Worm (Caenorhabditis elegans) whole organism, L1 larva: ENCODE data around the gene faah-2.
A peak's percentile ranks its signal among the peaks of the same experiment; 100 is the strongest.

ENCODE experiments used
- C04F5.9 ChIP-seq: sonication (generic microtip); optimal IDR thresholded peaks from 2 replicates; lab custom pipeline; 2016; ENCODE audit warnings: missing genetic modification characterization, missing compliant biosample characterization
- C16A3.4 ChIP-seq: fragments of 150-350 bp; optimal IDR thresholded peaks from 2 replicates; lab custom pipeline; 2014; ENCODE audit warnings: missing biosample characterization, missing genetic modification characterization
- C34B4.2 ChIP-seq: sonication (generic microtip); optimal IDR thresholded peaks from 2 replicates; lab custom pipeline; 2017; ENCODE audit warnings: mild to moderate bottlenecking, missing genetic modification characterization, missing compliant biosample characterization
- F16B12.6 ChIP-seq: fragments of 150-350 bp; optimal IDR thresholded peaks from 2 replicates; lab custom pipeline; 2014; ENCODE audit warnings: missing biosample characterization, missing genetic modification characterization
- alr-1 ChIP-seq: fragments of 200-800 bp; sonication (Bioruptor generic); optimal IDR thresholded peaks from 2 replicates; lab custom pipeline; 2018; ENCODE audit warnings: borderline replicate concordance, mild to moderate bottlenecking, missing genetic modification characterization, missing compliant biosample characterization
- blmp-1 ChIP-seq: fragments of 150-350 bp; optimal IDR thresholded peaks from 2 replicates; lab custom pipeline; 2014; ENCODE audit warnings: missing biosample characterization, missing genetic modification characterization
- ceh-63 ChIP-seq: fragments of 200-800 bp; sonication (Bioruptor generic); optimal IDR thresholded peaks from 2 replicates; lab custom pipeline; 2018; ENCODE audit warnings: mild to moderate bottlenecking, missing genetic modification characterization, missing compliant biosample characterization
- ceh-8 ChIP-seq: fragments of 200-800 bp; sonication (Bioruptor generic); optimal IDR thresholded peaks from 2 replicates; lab custom pipeline; 2018; ENCODE audit warnings: mild to moderate bottlenecking, missing genetic modification characterization, moderate library complexity, missing compliant biosample characterization
- ces-1 ChIP-seq: fragments of 150-350 bp; optimal IDR thresholded peaks from 2 replicates; lab custom pipeline; 2014; ENCODE audit warnings: missing biosample characterization, missing genetic modification reagents, missing genetic modification characterization
- dpl-1 ChIP-seq, 3 experiments: fragments of 150-350 bp in 2 of 3; sonication (generic microtip) in 1 of 3; optimal IDR thresholded peaks; 2 replicates each; lab custom pipeline; 2014 to 2017; ENCODE audit warnings: missing biosample characterization in 3 of 3, missing genetic modification characterization in 3 of 3, missing genetic modification reagents in 3 of 3
- dsc-1 ChIP-seq: sonication (generic microtip); optimal IDR thresholded peaks from 2 replicates; lab custom pipeline; 2016; ENCODE audit warnings: mild to moderate bottlenecking, missing genetic modification characterization, missing compliant biosample characterization
- efl-1 ChIP-seq, 4 experiments: fragments of 150-350 bp; optimal IDR thresholded peaks in 3 of 4; peaks in 1 of 4; 1 replicate in 1 of 4; 2 replicates in 3 of 4; lab custom pipeline; 2014; ENCODE audit warnings: missing biosample characterization in 2 of 4, missing genetic modification characterization in 2 of 4, missing genetic modification reagents in 2 of 4
- efl-3 ChIP-seq: fragments of 200-800 bp; sonication (Bioruptor generic); optimal IDR thresholded peaks from 2 replicates; lab custom pipeline; 2018; ENCODE audit warnings: mild to moderate bottlenecking, missing genetic modification characterization, missing compliant biosample characterization
- elt-2 ChIP-seq: sonication (generic microtip); optimal IDR thresholded peaks from 2 replicates; lab custom pipeline; 2016; ENCODE audit warnings: missing genetic modification characterization, mild to moderate bottlenecking, inconsistent platforms, missing compliant biosample characterization, missing genetic modification reagents
- elt-3 ChIP-seq, 6 experiments: fragments of 150-350 bp in 1 of 6; sonication (generic microtip); optimal IDR thresholded peaks; 2 replicates each; lab custom pipeline; 2017 to 2018; ENCODE audit warnings: missing biosample characterization in 6 of 6, missing genetic modification characterization in 6 of 6, inconsistent platforms in 1 of 6
- ets-5 ChIP-seq: fragments of 200-800 bp; sonication (Bioruptor generic); IDR thresholded peaks from 2 replicates; pipeline ENCODE4 v1.3.6; 2022; ENCODE audit warnings: missing genetic modification characterization, missing compliant biosample characterization
- fkh-10 ChIP-seq: sonication (generic microtip); optimal IDR thresholded peaks from 2 replicates; lab custom pipeline; 2017; ENCODE audit warnings: missing biosample characterization, missing genetic modification reagents, missing genetic modification characterization
- fkh-4 ChIP-seq: sonication (generic microtip); optimal IDR thresholded peaks from 2 replicates; lab custom pipeline; 2016; ENCODE audit warnings: missing compliant biosample characterization, missing genetic modification characterization, borderline replicate concordance
- fos-1 ChIP-seq: fragments of 150-350 bp; optimal IDR thresholded peaks from 2 replicates; lab custom pipeline; 2014; ENCODE audit warnings: missing biosample characterization, missing genetic modification characterization
- irx-1 ChIP-seq: sonication (generic microtip); optimal IDR thresholded peaks from 2 replicates; lab custom pipeline; 2016; ENCODE audit warnings: missing genetic modification characterization, missing compliant biosample characterization
- lin-13 ChIP-seq: fragments of 150-350 bp; optimal IDR thresholded peaks from 2 replicates; lab custom pipeline; 2014; ENCODE audit warnings: missing biosample characterization, missing genetic modification reagents, missing genetic modification characterization
- lin-35 ChIP-seq, 2 experiments: fragments of 150-350 bp; optimal IDR thresholded peaks; 2 replicates each; lab custom pipeline; 2014; ENCODE audit warnings: missing biosample characterization in 2 of 2, missing genetic modification characterization in 2 of 2, missing genetic modification reagents in 2 of 2
- lin-39 ChIP-seq: fragments of 150-350 bp; optimal IDR thresholded peaks from 2 replicates; lab custom pipeline; 2014; ENCODE audit warnings: missing biosample characterization, missing genetic modification reagents, missing genetic modification characterization
- mdl-1 ChIP-seq, 2 experiments: fragments of 150-350 bp; optimal IDR thresholded peaks; 2 replicates each; lab custom pipeline; 2014 to 2017; ENCODE audit warnings: missing biosample characterization in 2 of 2, missing genetic modification characterization in 2 of 2, inconsistent platforms in 1 of 2
- mef-2 ChIP-seq: fragments of 150-350 bp; optimal IDR thresholded peaks from 2 replicates; lab custom pipeline; 2014; ENCODE audit warnings: missing biosample characterization, missing genetic modification characterization
- nhr-11 ChIP-seq: fragments of 150-350 bp; optimal IDR thresholded peaks from 2 replicates; lab custom pipeline; 2014; ENCODE audit warnings: missing biosample characterization, missing genetic modification characterization
- nhr-12 ChIP-seq: sonication (generic microtip); optimal IDR thresholded peaks from 2 replicates; lab custom pipeline; 2017; ENCODE audit warnings: missing biosample characterization, missing genetic modification characterization
- nhr-237 ChIP-seq: fragments of 150-350 bp; optimal IDR thresholded peaks from 2 replicates; lab custom pipeline; 2014; ENCODE audit warnings: missing biosample characterization, missing genetic modification characterization
- nhr-77 ChIP-seq: fragments of 150-350 bp; optimal IDR thresholded peaks from 2 replicates; lab custom pipeline; 2014; ENCODE audit warnings: missing biosample characterization, missing genetic modification characterization
- nhr-90 ChIP-seq: sonication (generic microtip); optimal IDR thresholded peaks from 2 replicates; lab custom pipeline; 2016; ENCODE audit warnings: mild to moderate bottlenecking, missing genetic modification characterization, missing compliant biosample characterization; ENCODE audit not compliant: poor library complexity
- pag-3 ChIP-seq: sonication (generic microtip); optimal IDR thresholded peaks from 2 replicates; lab custom pipeline; 2017; ENCODE audit warnings: missing genetic modification characterization, mild to moderate bottlenecking, missing compliant biosample characterization, antibody characterized with exemption, borderline replicate concordance; ENCODE audit not compliant: insufficient read depth
- rnt-1 ChIP-seq: sonication (generic microtip); optimal IDR thresholded peaks from 2 replicates; lab custom pipeline; 2016; ENCODE audit warnings: mild to moderate bottlenecking, missing genetic modification characterization, moderate library complexity, missing compliant biosample characterization
- snu-23 ChIP-seq: sonication (generic microtip); optimal IDR thresholded peaks from 2 replicates; lab custom pipeline; 2016; ENCODE audit warnings: missing genetic modification characterization, missing compliant biosample characterization
- sox-4 ChIP-seq: sonication (generic microtip); optimal IDR thresholded peaks from 2 replicates; lab custom pipeline; 2016; ENCODE audit warnings: missing genetic modification characterization, missing compliant biosample characterization
- sptf-1 ChIP-seq: fragments of 150-350 bp; optimal IDR thresholded peaks from 2 replicates; lab custom pipeline; 2014; ENCODE audit warnings: missing biosample characterization, missing genetic modification characterization
- sup-37 ChIP-seq: fragments of 200-800 bp; sonication (Bioruptor generic); optimal IDR thresholded peaks from 2 replicates; lab custom pipeline; 2018; ENCODE audit warnings: mild to moderate bottlenecking, missing genetic modification characterization, missing compliant biosample characterization
- swsn-7 ChIP-seq: sonication (generic microtip); optimal IDR thresholded peaks from 2 replicates; lab custom pipeline; 2016; ENCODE audit warnings: missing genetic modification characterization, missing compliant biosample characterization
- unc-30 ChIP-seq: sonication (generic microtip); optimal IDR thresholded peaks from 2 replicates; lab custom pipeline; 2017; ENCODE audit warnings: missing biosample characterization, missing genetic modification characterization
- unc-62 ChIP-seq: fragments of 150-350 bp; optimal IDR thresholded peaks from 2 replicates; lab custom pipeline; 2014; ENCODE audit warnings: missing biosample characterization, missing genetic modification reagents, missing genetic modification characterization
- unc-98 ChIP-seq: fragments of 200-800 bp; sonication (Bioruptor generic); IDR thresholded peaks from 2 replicates; pipeline ENCODE4 v1.3.6; 2022; ENCODE audit warnings: missing genetic modification characterization, missing compliant biosample characterization
- xbp-1 ChIP-seq: sonication (generic microtip); optimal IDR thresholded peaks from 2 replicates; lab custom pipeline; 2016; ENCODE audit warnings: missing genetic modification characterization, missing compliant biosample characterization
- zag-1 ChIP-seq: fragments of 150-350 bp; optimal IDR thresholded peaks from 2 replicates; lab custom pipeline; 2014; ENCODE audit warnings: missing biosample characterization, missing genetic modification characterization

Gene faah-2

ce11 chrIV:8136005-8136512 lies 16.2 kb upstream of the faah-2 start, which contains the start of the genes isp-1 and islo-1 (continued):
- TF ChIP-seq irx-1 (tag; lab: Kevin White, UChicago) (peak; percentile 34), ces-1 (GFP tag; lab: Kevin White, UChicago) (no peak), elt-3 (tag; optimal IDR thresholded peaks at IDR 0.05; lab: Kevin White, UChicago) (peak in 1 of 6 experiments; percentile 4), snu-23 (peak; percentile 60), fos-1 (tag; lab: Kevin White, UChicago) (no peak), nhr-77 (tag; lab: Kevin White, UChicago) (peak; percentile 63), nhr-90 (tag; lab: Kevin White, UChicago) (no peak), xbp-1 (tag; lab: Kevin White, UChicago) (peak; percentile 22), pag-3 (tag; lab: Kevin White, UChicago) (no peak), C16A3.4 (tag; lab: Kevin White, UChicago) (peak; percentile 74), fkh-4 (no peak), swsn-7 (tag; lab: Kevin White, UChicago) (peak; percentile 24), ceh-63 (GFP tag; lab: Kevin White, UChicago) (no peak), unc-62 (no peak), efl-1 (optimal IDR thresholded peaks at IDR 0.05; lab: Kevin White, UChicago) (peak; percentile 48 to 71), efl-1 (GFP tag; optimal IDR thresholded peaks at IDR 0.05 in 1 of 2; lab: Kevin White, UChicago) (peak in 1 of 2 experiments; percentile 61), dsc-1 (tag; lab: Kevin White, UChicago) (no peak), lin-35 (GFP tag; optimal IDR thresholded peaks at IDR 0.05; lab: Kevin White, UChicago) (peak; percentile 69 to 77)

- TF ChIP-seq dsc-1 (tag; lab: Kevin White, UChicago) (peak; percentile 93), rnt-1 (tag; lab: Kevin White, UChicago) (no peak), fkh-10 (GFP tag; lab: Kevin White, UChicago) (no peak), fkh-4 (peak; percentile 74), dpl-1 (GFP tag; optimal IDR thresholded peaks at IDR 0.05; lab: Kevin White, UChicago) (no peak)
These were observed 15.7 kb upstream of the faah-2 start for ce11 chrIV:8136548-8136947.

- peak; percentile 2 for TF ChIP-seq blmp-1 (tag; lab: Kevin White, UChicago)
- no peak for TF ChIP-seq fkh-4
These were observed 13.3 kb upstream of the faah-2 start, which contains the start of gene pmk-3 for ce11 chrIV:8138984-8139383. Gene pmk-3, plus strand, starts transcription at chrIV:8139219.

ce11 chrIV:8142735-8143550 lies 9.3 kb upstream of the faah-2 start, which contains the start of gene pmk-2:
Gene pmk-2, plus strand, starts transcription at chrIV:8143500.
- TF ChIP-seq ceh-8 (GFP tag; lab: Kevin White, UChicago) (peak; percentile 43), zag-1 (tag; lab: Kevin White, UChicago) (no peak), fkh-10 (GFP tag; lab: Kevin White, UChicago) (no peak), lin-13 (GFP tag; lab: Kevin White, UChicago) (no peak), sox-4 (peak; percentile 47), unc-62 (no peak), F16B12.6 (tag; lab: Kevin White, UChicago) (no peak), blmp-1 (tag; lab: Kevin White, UChicago) (no peak), ces-1 (GFP tag; lab: Kevin White, UChicago) (no peak), lin-39 (no peak), snu-23 (no peak), C16A3.4 (tag; lab: Kevin White, UChicago) (no peak), sptf-1 (no peak), alr-1 (tag; lab: Kevin White, UChicago) (no peak), fos-1 (tag; lab: Kevin White, UChicago) (peak; percentile 28), C34B4.2 (tag; lab: Kevin White, UChicago) (no peak), mef-2 (no peak), unc-30 (tag; lab: Kevin White, UChicago) (no peak), swsn-7 (tag; lab: Kevin White, UChicago) (no peak), mdl-1 (tag; optimal IDR thresholded peaks at IDR 0.05; lab: Kevin White, UChicago) (no peak), sup-37 (GFP tag; lab: Kevin White, UChicago) (no peak), nhr-237 (no peak), unc-98 (GFP tag; lab: Robert Waterston, UW) (no peak), nhr-11 (peak; percentile 38), efl-3 (GFP tag; lab: Kevin White, UChicago) (no peak), C04F5.9 (no peak), ets-5 (GFP tag; lab: Robert Waterston, UW) (no peak), nhr-12 (no peak), nhr-77 (tag; lab: Kevin White, UChicago) (no peak), elt-2 (tag; lab: Kevin White, UChicago) (no peak), ceh-63 (GFP tag; lab: Kevin White, UChicago) (no peak)
